Worm (Caenorhabditis elegans) whole organism, mixed stage, embryonic: ENCODE data around the gene Y48A6B.14.
A peak's percentile ranks its signal among the peaks of the same experiment; 100 is the strongest.

ENCODE experiments used
- M03D4.4 ChIP-seq: sonication (generic microtip); optimal IDR thresholded peaks from 2 replicates; lab custom pipeline; 2017; ENCODE audit warnings: mild to moderate bottlenecking, missing genetic modification characterization, missing compliant biosample characterization
- bed-3 ChIP-seq: fragments of 200-800 bp; sonication (Bioruptor generic); optimal IDR thresholded peaks from 3 replicates; lab custom pipeline; 2018; ENCODE audit warnings: mild to moderate bottlenecking, missing genetic modification characterization, moderate library complexity, missing compliant biosample characterization
- ceh-39 ChIP-seq: fragments of 150-350 bp; optimal IDR thresholded peaks from 2 replicates; lab custom pipeline; 2014; ENCODE audit warnings: missing biosample characterization, missing genetic modification characterization
- ceh-43 ChIP-seq: fragments of 200-800 bp; sonication (Bioruptor generic); optimal IDR thresholded peaks from 2 replicates; lab custom pipeline; 2018; ENCODE audit warnings: mild to moderate bottlenecking, missing genetic modification characterization, moderate library complexity, missing compliant biosample characterization
- ces-1 ChIP-seq: fragments of 150-350 bp; optimal IDR thresholded peaks from 2 replicates; lab custom pipeline; 2014; ENCODE audit warnings: missing biosample characterization, missing genetic modification reagents, missing genetic modification characterization
- cnd-1 ChIP-seq: fragments of 200-800 bp; sonication (Bioruptor generic); optimal IDR thresholded peaks from 2 replicates; lab custom pipeline; 2018; ENCODE audit warnings: mild to moderate bottlenecking, missing genetic modification characterization, missing compliant biosample characterization
- drap-1 ChIP-seq: fragments of 200-800 bp; sonication (Bioruptor generic); optimal IDR thresholded peaks from 3 replicates; lab custom pipeline; 2018; ENCODE audit warnings: mild to moderate bottlenecking, missing genetic modification characterization, missing compliant biosample characterization
- flh-1 ChIP-seq: fragments of 200-800 bp; sonication (Bioruptor generic); optimal IDR thresholded peaks from 2 replicates; lab custom pipeline; 2018; ENCODE audit warnings: mild to moderate bottlenecking, missing genetic modification characterization, moderate library complexity, missing compliant biosample characterization
- hlh-1 ChIP-seq: fragments of 150-350 bp; optimal IDR thresholded peaks from 2 replicates; lab custom pipeline; 2014; ENCODE audit warnings: missing biosample characterization, missing genetic modification reagents, missing genetic modification characterization
- lin-32 ChIP-seq: fragments of 200-800 bp; sonication (Bioruptor generic); optimal IDR thresholded peaks from 2 replicates; lab custom pipeline; 2018; ENCODE audit warnings: mild to moderate bottlenecking, missing genetic modification characterization, missing compliant biosample characterization
- lsy-2 ChIP-seq: fragments of 150-350 bp; optimal IDR thresholded peaks from 2 replicates; lab custom pipeline; 2014; ENCODE audit warnings: missing biosample characterization, missing genetic modification characterization
- mab-5 ChIP-seq: fragments of 150-350 bp; optimal IDR thresholded peaks from 2 replicates; lab custom pipeline; 2014; ENCODE audit warnings: missing biosample characterization, missing genetic modification characterization
- mep-1 ChIP-seq: fragments of 150-350 bp; optimal IDR thresholded peaks from 2 replicates; lab custom pipeline; 2017; ENCODE audit warnings: missing biosample characterization, missing genetic modification reagents, missing genetic modification characterization, inconsistent platforms
- mls-2 ChIP-seq: sonication (generic microtip); optimal IDR thresholded peaks from 2 replicates; lab custom pipeline; 2016; ENCODE audit warnings: mild to moderate bottlenecking, missing genetic modification characterization, moderate library complexity, missing compliant biosample characterization
- nhr-12 ChIP-seq: fragments of 150-350 bp; optimal IDR thresholded peaks from 2 replicates; lab custom pipeline; 2014; ENCODE audit warnings: missing biosample characterization, missing genetic modification characterization
- nhr-2 ChIP-seq: fragments of 150-350 bp; optimal IDR thresholded peaks from 2 replicates; lab custom pipeline; 2014; ENCODE audit warnings: missing biosample characterization, missing genetic modification characterization
- nhr-237 ChIP-seq: fragments of 150-350 bp; optimal IDR thresholded peaks from 2 replicates; lab custom pipeline; 2014; ENCODE audit warnings: missing biosample characterization, missing genetic modification characterization
- nhr-28 ChIP-seq: fragments of 150-350 bp; optimal IDR thresholded peaks from 2 replicates; lab custom pipeline; 2014; ENCODE audit warnings: missing biosample characterization, missing genetic modification characterization
- nhr-76 ChIP-seq: sonication (generic microtip); optimal IDR thresholded peaks from 2 replicates; lab custom pipeline; 2017; ENCODE audit warnings: missing biosample characterization, missing genetic modification characterization
- pha-4 ChIP-seq: fragments of 150-350 bp; optimal IDR thresholded peaks from 2 replicates; lab custom pipeline; 2018; ENCODE audit warnings: missing biosample characterization, missing genetic modification reagents, missing genetic modification characterization
- sem-2 ChIP-seq: fragments of 200-800 bp; sonication (Bioruptor generic); optimal IDR thresholded peaks from 2 replicates; lab custom pipeline; 2018; ENCODE audit warnings: mild to moderate bottlenecking, missing genetic modification characterization, missing compliant biosample characterization
- snpc-4 ChIP-seq: fragments of 150-350 bp; optimal IDR thresholded peaks from 2 replicates; lab custom pipeline; 2014; ENCODE audit warnings: missing biosample characterization, missing genetic modification characterization
- tbx-8 ChIP-seq: fragments of 200-800 bp; sonication (Bioruptor generic); optimal IDR thresholded peaks from 2 replicates; lab custom pipeline; 2018; ENCODE audit warnings: mild to moderate bottlenecking, missing genetic modification characterization, moderate library complexity, missing compliant biosample characterization
- unc-120 ChIP-seq: sonication (generic microtip); optimal IDR thresholded peaks from 2 replicates; lab custom pipeline; 2017; ENCODE audit warnings: missing genetic modification characterization, missing compliant biosample characterization; ENCODE audit not compliant: poor library complexity, severe bottlenecking
- unc-39 ChIP-seq: fragments of 150-350 bp; optimal IDR thresholded peaks from 2 replicates; lab custom pipeline; 2014; ENCODE audit warnings: missing biosample characterization, missing genetic modification characterization
- unc-62 ChIP-seq: fragments of 150-350 bp; optimal IDR thresholded peaks from 2 replicates; lab custom pipeline; 2014; ENCODE audit warnings: missing biosample characterization, missing genetic modification reagents, missing genetic modification characterization
- zip-8 ChIP-seq: fragments of 150-350 bp; optimal IDR thresholded peaks from 2 replicates; lab custom pipeline; 2014; ENCODE audit warnings: missing biosample characterization, missing genetic modification characterization

Y48A6B.14 gene

DNA sequence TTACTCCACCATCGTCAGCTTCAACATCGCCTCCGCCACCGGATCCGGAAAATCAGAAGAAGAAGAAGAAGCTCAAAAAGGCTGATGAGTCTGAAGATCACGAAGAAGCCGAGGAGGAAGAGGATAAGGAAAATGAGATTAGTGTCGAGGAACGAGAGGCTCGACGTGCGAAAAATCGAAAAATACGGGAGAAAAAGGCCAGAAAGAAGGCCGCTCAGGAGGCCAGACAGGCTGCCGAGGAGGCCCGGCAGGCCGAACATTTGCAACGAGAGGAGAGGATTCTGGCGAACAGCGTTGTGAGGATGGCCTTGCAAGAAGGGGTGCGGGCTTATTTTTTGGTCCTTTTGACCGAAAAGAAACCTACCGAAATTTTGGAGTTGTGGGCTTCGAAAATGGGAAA, 13.8 kb downstream of the Y48A6B.14 start:
- no peak for TF ChIP-seq zip-8
- no peak for TF ChIP-seq nhr-12
- TF ChIP-seq snpc-4 (tag; lab: Kevin White, UChicago) = no peak
- no peak for TF ChIP-seq lsy-2
- TF ChIP-seq flh-1 = no peak

DNA sequence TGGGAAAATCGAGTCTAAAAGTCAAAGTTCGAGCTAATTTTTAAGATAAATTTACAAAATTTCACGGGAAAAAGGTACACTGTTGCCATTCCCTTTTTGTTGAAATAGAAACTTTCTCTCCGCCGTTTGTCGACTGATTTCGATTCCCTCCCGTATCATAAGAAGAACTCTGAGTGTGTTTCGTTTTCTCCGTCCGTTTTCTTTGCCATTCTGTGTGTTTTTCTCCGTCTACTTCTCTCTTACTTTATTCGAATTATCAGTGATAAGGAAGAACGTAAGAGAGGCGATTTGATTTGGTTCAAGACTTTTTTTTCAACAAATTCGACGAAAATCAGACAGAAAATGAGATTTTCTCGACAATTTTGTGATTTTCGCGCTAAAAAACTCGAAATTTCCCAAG, 15.1 kb downstream of the Y48A6B.14 start:
- TF ChIP-seq nhr-2 (no peak), unc-120 (no peak), zip-8 (no peak), pha-4 (tag; lab: Kevin White, UChicago) (no peak), nhr-76 (tag; lab: Kevin White, UChicago) (no peak), mab-5 (no peak), flh-1 (no peak), ceh-43 (GFP tag; lab: Kevin White, UChicago) (no peak), lsy-2 (no peak), tbx-8 (GFP tag; lab: Kevin White, UChicago) (no peak), nhr-237 (tag; lab: Kevin White, UChicago) (no peak), mep-1 (tag; lab: Kevin White, UChicago) (no peak), M03D4.4 (tag; lab: Kevin White, UChicago) (no peak), cnd-1 (no peak), drap-1 (GFP tag; lab: Kevin White, UChicago) (no peak), sem-2 (GFP tag; lab: Kevin White, UChicago) (no peak), unc-62 (no peak)

DNA sequence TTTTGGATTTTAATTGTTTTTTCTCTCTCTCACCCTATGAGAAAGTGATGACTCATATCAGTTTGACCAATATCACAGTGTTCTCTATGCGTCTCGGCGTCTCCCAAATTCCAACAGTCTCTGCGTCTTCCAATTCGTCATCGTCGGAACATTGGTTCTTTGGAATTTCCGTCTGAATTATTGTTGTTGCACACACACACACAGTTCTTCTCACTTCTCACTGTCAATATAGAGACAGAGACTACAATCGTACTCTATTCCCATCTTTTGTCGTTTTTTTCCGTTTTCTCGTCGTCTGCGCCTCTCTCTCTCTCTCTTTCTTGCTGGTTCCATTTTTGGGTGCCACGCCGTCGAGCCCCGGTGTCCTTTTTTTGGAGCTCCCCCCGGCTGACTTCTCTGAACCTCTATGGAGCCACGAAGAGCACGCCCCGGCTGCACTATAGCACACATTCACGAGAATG, 19.3 kb downstream of the Y48A6B.14 start:
- TF ChIP-seq unc-62 = no peak
- TF ChIP-seq nhr-237 (tag; lab: Kevin White, UChicago) = no peak
- TF ChIP-seq mep-1 (tag; lab: Kevin White, UChicago) = no peak
- TF ChIP-seq, all 35 proteins: peak for 0

DNA sequence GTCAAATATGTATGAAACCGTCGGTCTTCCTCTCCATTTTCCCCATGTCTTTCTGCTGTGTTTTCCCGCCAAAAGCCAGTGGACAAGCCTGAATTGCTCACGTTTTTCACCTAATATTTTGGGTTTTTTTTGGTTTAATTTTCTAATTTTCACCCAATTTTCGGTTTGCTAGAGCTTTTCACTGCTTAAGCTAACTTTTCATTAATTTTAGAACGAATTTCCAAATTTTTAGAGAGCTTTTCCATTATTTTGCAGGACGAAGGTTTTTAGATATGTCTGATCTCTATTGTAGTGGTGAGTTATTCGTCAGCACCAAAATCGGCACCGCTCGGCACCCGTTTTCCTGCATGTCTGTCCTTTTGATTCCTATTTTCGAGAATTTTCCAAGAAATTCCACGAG, 22.2 kb downstream of the Y48A6B.14 start:
- TF ChIP-seq nhr-76 (tag; lab: Kevin White, UChicago) (no peak), drap-1 (GFP tag; lab: Kevin White, UChicago) (no peak), hlh-1 (no peak), bed-3 (GFP tag; lab: Kevin White, UChicago) (no peak), M03D4.4 (tag; lab: Kevin White, UChicago) (no peak), mls-2 (tag; lab: Kevin White, UChicago) (no peak)
- TF ChIP-seq, all 35 proteins: peak for 0

DNA sequence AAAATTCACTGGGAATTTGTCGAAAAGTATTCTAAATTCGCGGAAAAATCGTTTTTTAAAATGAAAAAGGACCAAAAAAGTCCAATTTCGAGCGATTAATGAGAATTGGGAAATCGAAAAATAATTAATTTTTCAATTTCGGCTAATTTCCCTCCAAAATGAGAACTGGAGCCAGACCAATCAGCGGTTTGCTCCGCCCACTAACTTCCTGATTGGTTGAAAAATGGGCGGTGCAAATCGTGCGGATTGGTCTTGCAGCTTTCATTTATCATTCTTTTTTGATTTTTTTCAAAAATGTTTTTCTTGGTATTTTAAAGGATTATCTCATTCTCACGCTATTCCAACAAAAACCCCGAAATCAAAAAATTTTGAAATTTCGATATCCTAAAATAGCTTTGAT, 22.6 kb downstream of the Y48A6B.14 start:
- TF ChIP-seq unc-39 (no peak), mab-5 (no peak), mls-2 (tag; lab: Kevin White, UChicago) (no peak), bed-3 (GFP tag; lab: Kevin White, UChicago) (no peak), unc-120 (no peak), snpc-4 (tag; lab: Kevin White, UChicago) (no peak)

DNA sequence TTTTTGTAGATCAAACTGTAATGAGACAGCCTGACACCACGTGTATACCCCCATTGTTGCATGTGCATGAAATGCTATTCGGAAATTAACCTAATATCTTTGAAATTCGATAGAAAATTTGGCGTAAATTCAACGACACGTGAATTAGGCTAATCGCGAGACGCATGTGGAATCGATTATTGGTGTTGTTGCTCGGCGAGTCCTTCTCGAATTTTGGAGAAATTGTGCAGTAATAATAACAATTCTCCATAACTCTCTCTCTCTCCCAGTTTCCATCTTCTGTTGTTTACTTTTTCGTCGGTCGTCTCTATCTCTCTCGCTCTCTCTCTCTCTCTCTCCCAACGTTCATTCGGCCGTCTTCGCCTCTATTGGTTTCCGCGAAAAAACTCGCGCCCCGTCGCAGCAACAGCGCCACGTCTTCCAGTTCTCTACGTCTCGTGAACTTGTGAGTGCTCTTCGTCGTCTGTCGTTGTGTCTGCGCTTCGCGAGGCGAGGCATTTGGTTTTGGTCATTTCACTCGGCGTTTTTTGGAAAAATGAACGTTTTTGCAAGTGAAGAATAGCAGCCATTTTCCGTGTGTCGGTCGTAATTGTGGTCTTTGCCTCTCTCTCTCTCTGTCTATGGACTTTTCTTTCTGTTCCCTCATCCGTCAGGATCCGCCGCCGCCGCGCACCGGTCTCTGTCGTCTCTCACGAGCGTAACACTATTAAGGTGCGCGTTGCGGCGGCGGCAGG, 23.3 kb downstream of the Y48A6B.14 start:
- TF ChIP-seq M03D4.4 (tag; lab: Kevin White, UChicago) (no peak), ces-1 (peak; percentile 11), lin-32 (GFP tag; lab: Kevin White, UChicago) (peak; percentile 27), bed-3 (GFP tag; lab: Kevin White, UChicago) (no peak), lsy-2 (no peak), nhr-28 (tag; lab: Kevin White, UChicago) (no peak), pha-4 (tag; lab: Kevin White, UChicago) (peak; percentile 80)
- TF ChIP-seq, all 35 proteins: peak for 3

DNA sequence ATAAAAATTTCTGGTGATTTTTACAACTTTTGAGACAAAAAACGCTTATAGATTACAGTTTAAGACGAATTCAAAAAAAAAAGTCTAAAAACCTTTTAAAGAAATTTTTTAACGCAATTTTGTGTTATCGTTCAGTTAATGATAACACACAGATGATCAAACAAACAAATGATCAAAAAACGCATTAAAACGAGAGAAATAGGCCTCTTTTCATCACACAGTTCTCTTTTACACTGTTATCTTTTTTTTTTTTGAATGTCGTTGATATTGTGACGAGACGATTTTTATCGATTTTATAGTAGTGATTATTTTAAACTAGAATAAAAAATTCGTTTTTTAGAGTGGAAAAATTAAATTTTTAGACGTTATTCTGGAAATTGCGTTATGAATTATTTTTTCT, 28.4 kb downstream of the Y48A6B.14 start:
- TF ChIP-seq nhr-12 = no peak
- TF ChIP-seq nhr-237 (tag; lab: Kevin White, UChicago) = no peak
- TF ChIP-seq snpc-4 (tag; lab: Kevin White, UChicago) = no peak
- no peak for TF ChIP-seq ceh-39 (tag; lab: Kevin White, UChicago)
- no peak for TF ChIP-seq nhr-28 (tag; lab: Kevin White, UChicago)
- no peak for TF ChIP-seq mep-1 (tag; lab: Kevin White, UChicago)
- no peak for TF ChIP-seq bed-3 (GFP tag; lab: Kevin White, UChicago)
- no peak for TF ChIP-seq lin-32 (GFP tag; lab: Kevin White, UChicago)
